Worm (Caenorhabditis elegans): ENCODE results near the gene C27H5.6.

DNA sequence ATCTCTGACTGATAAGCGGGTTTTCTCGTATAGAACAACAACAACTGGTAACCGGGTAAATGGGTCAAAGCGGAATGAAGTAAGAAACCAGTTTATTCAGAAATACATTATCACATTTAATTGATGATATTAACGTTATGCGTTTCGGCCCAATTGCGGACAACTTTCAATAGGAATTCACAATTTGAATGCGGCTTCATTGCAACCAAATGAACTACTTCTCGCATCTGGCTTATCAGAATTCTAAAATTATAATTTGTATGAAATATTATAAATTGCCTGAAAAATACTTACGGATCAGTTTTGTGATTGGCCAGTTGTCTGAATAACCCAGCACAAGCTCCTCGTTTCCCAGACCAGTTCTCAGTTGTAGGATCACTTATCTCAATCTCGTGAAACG lies 18.3 kb downstream of the C27H5.6 start, which contains the start of gene col-36:
- TF ChIP-seq klf-2 (GFP tag; conservative IDR thresholded peaks at IDR 0.05), result no peak
- no peak for TF ChIP-seq tab-1 (GFP tag; IDR thresholded peaks at IDR 0.05)
